Worm (Caenorhabditis elegans) whole organism, young adult: ENCODE measurements around the gene math-28.

ENCODE experiments used
- B0019.2 ChIP-seq: fragments of 200-800 bp; sonication (Bioruptor generic); conservative IDR thresholded peaks from 2 replicates; pipeline ENCODE4 v1.3.6; 2022; ENCODE audit warnings: missing genetic modification reagents, missing genetic modification characterization, missing compliant biosample characterization
- cebp-1 ChIP-seq, 2 experiments: fragments of 200-800 bp in 1 of 2; sonication (Bioruptor generic) in 1 of 2; sonication (generic microtip) in 1 of 2; IDR thresholded peaks in 1 of 2; optimal IDR thresholded peaks in 1 of 2; 2 replicates each; pipeline versions ENCODE4 v1.3.6 to Lab custom; 2017 to 2022; ENCODE audit warnings: missing compliant biosample characterization in 2 of 2, missing genetic modification characterization in 2 of 2, mild to moderate bottlenecking in 1 of 2, missing genetic modification reagents in 1 of 2, moderate library complexity in 1 of 2
- ceh-91 ChIP-seq: fragments of 200-800 bp; sonication (Bioruptor generic); IDR thresholded peaks from 2 replicates; pipeline ENCODE4 v1.3.6; 2022; ENCODE audit warnings: missing genetic modification reagents, missing genetic modification characterization, missing compliant biosample characterization
- madf-10 ChIP-seq: sonication (generic microtip); optimal IDR thresholded peaks from 2 replicates; lab custom pipeline; 2016; ENCODE audit warnings: mild to moderate bottlenecking, missing genetic modification characterization, missing compliant biosample characterization
- sea-2 ChIP-seq: fragments of 200-800 bp; sonication (Bioruptor generic); IDR thresholded peaks from 2 replicates; pipeline ENCODE4 v1.3.6; 2022; ENCODE audit warnings: missing genetic modification characterization, missing compliant biosample characterization
- snpc-3.4 ChIP-seq: sonication (generic microtip); optimal IDR thresholded peaks from 2 replicates; lab custom pipeline; 2017; ENCODE audit warnings: missing genetic modification characterization, mild to moderate bottlenecking, missing compliant biosample characterization, antibody characterized with exemption, moderate library complexity, missing genotype, missing genetic modification reagents
- ztf-26 ChIP-seq: sonication (generic microtip); optimal IDR thresholded peaks from 2 replicates; lab custom pipeline; 2017; ENCODE audit warnings: missing genetic modification characterization, missing compliant biosample characterization

DNA sequence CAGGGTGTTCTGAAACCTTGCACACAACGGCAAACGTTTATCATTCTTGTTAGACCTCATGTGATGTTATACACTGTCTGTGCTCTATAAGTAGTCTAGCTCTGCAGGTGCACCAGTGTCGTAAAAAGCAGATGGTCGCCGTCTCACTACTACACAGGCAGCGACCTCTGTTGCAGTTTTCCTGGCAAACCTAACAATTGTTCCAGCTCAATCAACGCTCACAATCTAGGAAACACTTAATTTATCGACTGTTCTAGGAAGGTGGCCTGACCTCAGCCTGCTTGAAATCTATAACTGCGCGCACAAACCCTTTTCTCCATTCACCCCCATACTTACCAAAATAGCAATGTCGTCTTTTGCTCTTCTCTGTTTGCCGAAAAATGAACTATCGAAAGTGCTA lies 38.9 kb upstream of the math-28 start, which contains the start of gene fbxb-11:
- TF ChIP-seq madf-10 (tag; lab: Kevin White, UChicago), result no peak
- TF ChIP-seq snpc-3.4, result no peak
- TF ChIP-seq ceh-91 (GFP tag; lab: Robert Waterston, UW), result no peak
- no peak for TF ChIP-seq ztf-26
- no peak for TF ChIP-seq sea-2 (GFP tag; lab: Robert Waterston, UW)
- no peak for TF ChIP-seq B0019.2 (GFP tag; lab: Robert Waterston, UW)
- no peak for TF ChIP-seq cebp-1 (GFP tag; IDR thresholded peaks at IDR 0.05; lab: Robert Waterston, UW)
- no peak for TF ChIP-seq cebp-1 (tag; optimal IDR thresholded peaks at IDR 0.05; lab: Kevin White, UChicago)
